Fruit fly (Drosophila melanogaster): ENCODE data around the gene CG32249.

Gene CG32249

DNA sequence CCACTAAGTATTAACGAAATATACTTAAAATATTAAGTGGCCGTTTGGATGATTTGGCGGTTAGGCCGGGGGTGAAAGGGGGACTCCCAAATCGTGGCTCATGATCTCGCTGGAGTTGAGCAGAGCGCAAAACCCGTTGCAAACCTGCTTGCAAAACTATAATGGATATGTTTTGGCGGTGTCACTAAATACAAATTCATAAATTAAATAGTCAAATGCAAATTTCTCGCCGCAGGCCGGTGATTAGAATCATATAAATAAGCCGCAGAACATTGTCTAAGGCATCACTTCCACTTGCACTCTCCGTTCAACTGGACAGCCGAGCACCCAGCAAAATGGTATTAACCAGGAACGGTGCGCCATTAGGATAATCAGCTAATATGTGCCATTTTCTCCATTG is 12.7 kb downstream of the CG32249 start, which contains the start of gene CG11350:
TSS of gene CG11350 (plus strand) at position 301 of the 400 bp plus-strand sequence.
- TF ChIP-seq psq (optimal IDR thresholded peaks at IDR 0.05) (no peak), EcR (GFP tag; optimal IDR thresholded peaks at IDR 0.05) (no peak), CG8478 (optimal IDR thresholded peaks at IDR 0.05) (no peak), usp (GFP tag; optimal IDR thresholded peaks at IDR 0.05) (no peak), pan (optimal IDR thresholded peaks at IDR 0.05) (no peak), Dll (optimal IDR thresholded peaks at IDR 0.05) (no peak)

DNA sequence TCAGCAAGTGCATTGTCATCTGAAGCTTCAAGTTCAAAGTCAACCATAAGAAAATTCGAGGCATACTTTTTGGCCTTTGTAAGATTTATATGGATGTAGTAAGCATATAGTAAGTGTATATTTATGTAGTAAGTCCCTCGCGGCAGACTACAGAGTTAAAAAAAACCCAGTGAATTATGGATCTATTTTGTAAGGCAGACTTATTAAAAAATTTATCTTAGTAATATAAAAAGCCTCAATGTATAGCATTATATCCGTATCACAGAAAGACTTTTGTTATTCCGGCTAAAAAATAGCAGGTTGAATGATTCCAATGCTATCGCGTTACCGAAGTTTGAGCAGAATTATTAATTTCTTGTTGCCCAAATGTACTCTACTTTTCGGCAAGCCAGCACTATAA is 14.8 kb downstream of the CG32249 start:
- TF ChIP-seq pan (optimal IDR thresholded peaks at IDR 0.05) (no peak), Dll (optimal IDR thresholded peaks at IDR 0.05) (no peak), CG8478 (optimal IDR thresholded peaks at IDR 0.05) (no peak), usp (GFP tag; optimal IDR thresholded peaks at IDR 0.05) (no peak), psq (optimal IDR thresholded peaks at IDR 0.05) (no peak), EcR (GFP tag; optimal IDR thresholded peaks at IDR 0.05) (no peak)

DNA sequence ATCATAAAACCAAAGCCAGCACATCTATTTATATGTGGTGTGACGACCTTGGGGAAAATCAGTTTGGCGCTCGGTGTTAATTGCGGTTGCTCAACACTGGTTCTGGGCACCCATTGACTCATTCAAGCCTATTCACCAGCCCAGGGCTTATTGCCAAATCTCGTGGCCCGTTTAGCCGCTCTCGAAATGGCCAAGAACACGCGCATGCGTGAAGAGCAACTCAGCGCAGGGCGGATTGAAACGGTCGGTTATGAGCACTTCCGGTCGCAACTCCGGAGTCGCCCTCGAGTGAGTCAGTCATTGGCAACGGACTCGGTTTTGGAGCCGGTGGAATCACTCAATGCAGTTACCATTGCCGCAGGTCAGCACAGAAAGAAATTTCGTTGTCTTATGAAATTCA is 19.7 kb downstream of the CG32249 start:
- TF ChIP-seq Dll (optimal IDR thresholded peaks at IDR 0.05) = no peak
- no peak for TF ChIP-seq psq (optimal IDR thresholded peaks at IDR 0.05)
- TF ChIP-seq pan (optimal IDR thresholded peaks at IDR 0.05) = no peak
- TF ChIP-seq CG8478 (optimal IDR thresholded peaks at IDR 0.05) = no peak
- no peak for TF ChIP-seq usp (GFP tag; optimal IDR thresholded peaks at IDR 0.05)

DNA sequence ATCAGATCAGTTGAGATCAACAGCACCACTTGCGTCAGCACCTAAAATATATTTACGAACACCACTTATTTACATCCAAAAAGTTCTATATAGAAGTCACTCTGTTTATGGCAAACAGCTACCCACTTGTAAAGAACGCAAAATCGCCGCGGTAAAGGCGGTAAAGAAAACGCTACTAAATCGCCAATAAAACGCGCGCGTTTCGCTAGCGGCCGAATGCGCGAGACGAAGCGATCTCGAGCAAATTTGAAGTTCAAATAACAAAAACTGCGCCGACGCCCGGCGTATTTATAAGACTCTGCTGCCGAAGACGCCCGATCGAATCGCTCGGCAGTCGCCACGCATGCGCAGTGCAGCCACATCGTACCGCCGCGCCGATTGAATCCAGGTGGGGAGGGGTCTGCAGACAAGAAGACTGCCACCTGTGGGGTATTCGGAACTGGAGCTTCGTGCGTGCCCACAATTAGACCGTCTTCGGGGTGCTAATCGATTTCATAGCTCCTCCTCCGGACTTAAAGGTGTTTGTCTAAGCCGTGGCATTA is 21.0 kb downstream of the CG32249 start, which contains the start of gene CG13722:
TSS of gene CG13722 (minus strand) at position 262 of the 542 bp plus-strand sequence.
- TF ChIP-seq Dll (optimal IDR thresholded peaks at IDR 0.05) (no peak), usp (GFP tag; optimal IDR thresholded peaks at IDR 0.05) (no peak), EcR (GFP tag; optimal IDR thresholded peaks at IDR 0.05) (no peak), psq (optimal IDR thresholded peaks at IDR 0.05) (no peak), CG8478 (optimal IDR thresholded peaks at IDR 0.05) (no peak), pan (optimal IDR thresholded peaks at IDR 0.05) (no peak)

DNA sequence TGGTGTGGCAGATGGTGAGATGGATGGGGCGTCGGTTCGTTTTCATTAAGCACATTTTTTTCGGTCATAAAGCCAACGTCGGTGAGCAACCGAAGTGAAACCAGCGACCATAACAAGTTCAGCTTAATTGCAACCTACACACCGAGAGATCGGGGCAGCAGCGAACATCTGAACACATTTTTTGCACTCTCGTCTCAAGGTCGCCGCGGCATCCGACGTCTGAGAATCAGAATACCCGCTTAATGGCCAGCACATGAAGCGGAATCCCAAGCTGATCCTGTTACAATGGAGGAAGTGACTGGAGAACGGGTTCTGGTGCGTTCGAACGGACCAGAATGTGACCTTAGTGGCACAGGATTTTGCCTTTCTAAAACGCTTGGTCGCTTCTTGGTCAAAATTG is 23.8 kb downstream of the CG32249 start:
- TF ChIP-seq CG8478 (optimal IDR thresholded peaks at IDR 0.05) (no peak), usp (GFP tag; optimal IDR thresholded peaks at IDR 0.05) (no peak), pan (optimal IDR thresholded peaks at IDR 0.05) (no peak), psq (optimal IDR thresholded peaks at IDR 0.05) (no peak)

DNA sequence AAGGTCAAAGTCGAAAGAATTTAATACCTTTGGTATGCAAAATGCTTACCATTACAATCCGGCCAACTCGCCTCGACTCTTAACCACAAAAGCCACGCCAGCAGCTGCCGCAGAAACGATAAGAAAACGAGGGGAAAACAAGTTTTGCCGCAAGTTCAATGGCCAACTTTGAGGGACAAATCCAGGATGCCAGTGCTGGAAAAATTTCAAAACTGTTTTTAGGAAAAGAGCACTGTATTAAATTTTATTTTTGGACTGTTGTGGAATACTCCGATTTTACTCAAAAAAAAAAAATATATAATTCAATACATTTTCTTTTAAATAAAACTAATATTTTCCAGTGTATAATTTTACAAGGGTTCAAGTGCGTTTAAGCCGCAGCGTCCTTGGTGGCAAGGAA is 24.8 kb downstream of the CG32249 start:
- TF ChIP-seq Dll (optimal IDR thresholded peaks at IDR 0.05) = no peak
- peak in 1 of 2 experiments; percentile 66 for TF ChIP-seq EcR (GFP tag; optimal IDR thresholded peaks at IDR 0.05)
- TF ChIP-seq usp (GFP tag; optimal IDR thresholded peaks at IDR 0.05) = no peak
- no peak for TF ChIP-seq CG8478 (optimal IDR thresholded peaks at IDR 0.05)

DNA sequence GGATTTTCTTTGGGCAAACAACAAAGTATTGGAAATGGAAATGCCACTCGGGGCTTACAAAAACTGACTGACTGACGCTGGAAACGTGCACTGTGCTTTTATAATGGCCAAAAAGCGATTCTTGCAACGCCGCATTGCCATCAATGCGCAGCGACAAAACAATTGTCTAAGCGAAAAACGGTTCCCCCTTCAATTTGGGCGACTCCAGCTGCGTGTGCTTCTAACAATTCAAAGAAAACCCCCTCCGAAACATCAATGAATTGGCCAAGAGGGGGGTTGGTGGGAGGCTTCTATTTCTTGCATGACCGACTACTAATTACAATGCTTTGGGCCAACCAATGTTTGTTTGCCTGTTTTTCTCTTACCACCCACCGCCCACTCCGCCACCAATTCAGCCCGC is 27.9 kb downstream of the CG32249 start, which contains the start of gene CG13721:
TSS of gene CG13721 (minus strand) at position 101 of the 400 bp plus-strand sequence.
- TF ChIP-seq Dll (optimal IDR thresholded peaks at IDR 0.05) (no peak), EcR (GFP tag; optimal IDR thresholded peaks at IDR 0.05) (no peak), usp (GFP tag; optimal IDR thresholded peaks at IDR 0.05) (no peak), psq (optimal IDR thresholded peaks at IDR 0.05) (no peak), CG8478 (optimal IDR thresholded peaks at IDR 0.05) (no peak), pan (optimal IDR thresholded peaks at IDR 0.05) (no peak)

DNA sequence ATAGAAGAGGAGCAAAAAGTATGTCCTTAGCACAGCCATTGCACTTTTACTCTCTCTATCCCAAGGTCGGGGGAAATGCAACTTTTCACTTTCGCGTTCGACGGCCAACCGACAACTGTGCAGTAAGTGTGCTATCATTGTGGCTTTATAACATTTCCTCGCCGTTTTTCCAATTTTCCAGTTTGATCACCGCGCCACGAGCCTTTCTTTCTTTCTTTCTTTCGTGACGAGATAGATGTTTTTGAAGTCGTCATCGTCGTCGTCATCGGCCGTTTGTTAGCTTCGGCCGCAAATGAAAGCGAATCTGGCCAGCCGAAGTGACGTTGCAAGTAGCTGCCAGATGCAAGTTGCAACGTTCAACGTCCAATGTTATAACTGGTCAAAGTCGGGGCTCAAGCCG is 30.6 kb downstream of the CG32249 start, which contains the start of gene CG13720:
TSS of gene CG13720 (minus strand) at position 101 of the 400 bp plus-strand sequence.
- TF ChIP-seq CG8478 (optimal IDR thresholded peaks at IDR 0.05) (no peak), EcR (GFP tag; optimal IDR thresholded peaks at IDR 0.05) (no peak), Dll (optimal IDR thresholded peaks at IDR 0.05) (no peak), psq (optimal IDR thresholded peaks at IDR 0.05) (no peak), pan (optimal IDR thresholded peaks at IDR 0.05) (no peak), usp (GFP tag; optimal IDR thresholded peaks at IDR 0.05) (no peak)

DNA sequence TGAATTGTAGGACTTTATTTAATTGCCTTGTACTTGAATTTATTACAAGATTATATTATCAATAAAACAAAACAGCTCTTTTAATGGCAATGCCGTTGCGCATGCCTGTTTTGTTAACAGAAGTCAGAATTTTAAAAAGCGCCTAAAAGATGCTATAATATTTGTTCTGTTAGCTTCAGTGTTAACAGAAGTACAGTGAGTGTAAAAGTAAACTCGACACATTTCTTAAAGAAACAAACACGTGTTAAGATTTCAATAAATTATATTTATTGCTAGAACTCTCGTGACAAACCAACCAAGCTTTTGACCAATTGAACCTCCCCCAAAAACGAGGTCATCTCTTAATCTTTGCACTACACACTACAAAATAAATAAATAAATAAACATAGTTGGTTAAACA is 31.6 kb downstream of the CG32249 start:
- TF ChIP-seq pan (optimal IDR thresholded peaks at IDR 0.05) (no peak), usp (GFP tag; optimal IDR thresholded peaks at IDR 0.05) (no peak), Dll (optimal IDR thresholded peaks at IDR 0.05) (no peak), EcR (GFP tag; optimal IDR thresholded peaks at IDR 0.05) (no peak), psq (optimal IDR thresholded peaks at IDR 0.05) (no peak), CG8478 (optimal IDR thresholded peaks at IDR 0.05) (no peak)

DNA sequence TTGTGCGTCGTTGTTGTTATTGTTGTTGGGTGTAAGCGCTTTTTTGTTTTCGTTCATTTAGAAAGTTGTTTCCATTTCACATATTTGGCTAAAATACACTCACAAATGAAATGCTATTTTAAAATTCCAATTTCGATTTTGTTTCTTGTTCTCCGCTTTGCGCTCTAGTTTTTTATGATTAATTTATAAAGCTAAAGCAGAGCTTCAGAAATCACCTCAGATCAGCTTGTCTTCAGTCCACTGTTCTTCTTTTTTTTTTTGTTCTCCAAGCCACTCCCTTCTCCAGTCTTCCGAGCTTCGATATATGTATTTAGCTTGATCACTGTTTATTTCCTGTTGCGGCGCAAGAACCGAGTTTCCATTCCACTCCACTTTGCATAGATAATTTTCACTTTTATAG is 38.0 kb downstream of the CG32249 start:
- TF ChIP-seq Dll (optimal IDR thresholded peaks at IDR 0.05) (no peak), pan (optimal IDR thresholded peaks at IDR 0.05) (no peak), psq (optimal IDR thresholded peaks at IDR 0.05) (no peak), usp (GFP tag; optimal IDR thresholded peaks at IDR 0.05) (no peak), CG8478 (optimal IDR thresholded peaks at IDR 0.05) (no peak), EcR (GFP tag; optimal IDR thresholded peaks at IDR 0.05) (no peak)

DNA sequence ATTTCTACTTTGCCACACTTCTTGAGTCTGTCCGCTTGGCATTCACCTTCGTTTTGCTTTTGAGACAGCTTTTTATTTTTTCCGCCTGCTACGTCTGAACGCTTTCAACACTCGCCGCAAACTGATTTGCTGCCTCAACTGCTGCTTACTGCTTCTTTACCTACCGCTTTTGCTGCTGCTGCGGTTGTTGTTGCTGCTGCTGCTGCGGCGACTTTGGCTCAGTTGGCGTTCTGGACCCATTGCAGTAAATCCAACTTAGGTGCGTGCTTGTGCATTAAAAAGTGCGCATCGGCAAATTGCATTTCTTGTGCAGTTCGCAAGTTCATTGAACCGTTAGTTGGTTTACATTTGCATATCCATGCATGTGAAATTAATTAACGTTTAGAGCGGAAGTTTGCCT is 38.5 kb downstream of the CG32249 start, which contains the start of gene NT1:
TSS of gene NT1 (minus strand) at position 127 of the 400 bp plus-strand sequence.
- peak in 1 of 2 experiments; percentile 50 for TF ChIP-seq EcR (GFP tag; optimal IDR thresholded peaks at IDR 0.05)
- TF ChIP-seq usp (GFP tag; optimal IDR thresholded peaks at IDR 0.05) = no peak
- no peak for TF ChIP-seq psq (optimal IDR thresholded peaks at IDR 0.05)

DNA sequence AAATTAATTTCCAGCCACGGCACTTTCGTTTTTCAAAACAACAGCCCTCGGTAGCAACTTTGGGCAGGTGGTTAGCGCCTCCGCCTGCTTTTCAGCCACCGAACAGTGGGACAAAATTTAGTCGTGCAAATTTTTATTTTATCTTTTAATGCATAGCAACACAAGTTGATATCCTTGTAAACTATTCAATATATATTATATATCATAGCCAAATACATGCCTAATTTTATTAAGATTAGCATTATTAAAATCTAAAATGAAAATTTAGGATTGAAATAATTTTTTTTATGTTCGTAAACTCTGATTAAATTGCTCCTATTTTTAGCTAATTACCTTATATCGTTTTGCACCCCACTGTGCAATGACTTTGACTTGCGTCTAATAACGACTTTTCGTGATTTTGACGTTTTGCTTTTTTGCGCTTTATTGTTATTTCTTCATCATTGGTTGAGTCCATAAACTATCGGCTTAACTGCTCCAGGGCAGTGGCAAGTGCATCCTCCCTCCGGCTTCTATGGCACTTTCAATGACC is 39.2 kb downstream of the CG32249 start:
- TF ChIP-seq CG8478 (optimal IDR thresholded peaks at IDR 0.05) (no peak), usp (GFP tag; optimal IDR thresholded peaks at IDR 0.05) (no peak), EcR (GFP tag; optimal IDR thresholded peaks at IDR 0.05) (no peak), Dll (optimal IDR thresholded peaks at IDR 0.05) (no peak), pan (optimal IDR thresholded peaks at IDR 0.05) (no peak), psq (optimal IDR thresholded peaks at IDR 0.05) (no peak)

DNA sequence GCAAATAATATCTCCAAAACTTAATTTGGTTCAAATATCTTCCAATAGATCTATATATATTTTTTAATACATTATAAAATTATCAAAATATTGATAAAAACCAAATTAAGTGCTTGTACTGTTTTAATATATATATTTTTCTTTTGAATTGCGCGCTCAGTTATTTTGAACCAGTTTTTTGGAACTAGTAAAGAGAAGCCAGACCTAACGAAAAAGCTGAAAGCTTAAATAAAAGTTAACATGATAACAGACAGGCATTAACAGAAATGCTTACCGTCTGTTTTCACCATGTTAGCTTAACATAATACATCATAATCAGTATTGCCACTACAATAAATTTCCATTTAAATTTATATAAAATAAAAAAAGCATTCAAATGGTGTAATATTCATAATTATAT is 40.5 kb downstream of the CG32249 start:
- TF ChIP-seq EcR (GFP tag; optimal IDR thresholded peaks at IDR 0.05) = no peak
- TF ChIP-seq usp (GFP tag; optimal IDR thresholded peaks at IDR 0.05) = no peak
- no peak for TF ChIP-seq pan (optimal IDR thresholded peaks at IDR 0.05)
- TF ChIP-seq CG8478 (optimal IDR thresholded peaks at IDR 0.05) = no peak
- no peak for TF ChIP-seq psq (optimal IDR thresholded peaks at IDR 0.05)
- TF ChIP-seq Dll (optimal IDR thresholded peaks at IDR 0.05) = no peak
